Worm (Caenorhabditis elegans): ENCODE results near the gene gpch-1.

DNA sequence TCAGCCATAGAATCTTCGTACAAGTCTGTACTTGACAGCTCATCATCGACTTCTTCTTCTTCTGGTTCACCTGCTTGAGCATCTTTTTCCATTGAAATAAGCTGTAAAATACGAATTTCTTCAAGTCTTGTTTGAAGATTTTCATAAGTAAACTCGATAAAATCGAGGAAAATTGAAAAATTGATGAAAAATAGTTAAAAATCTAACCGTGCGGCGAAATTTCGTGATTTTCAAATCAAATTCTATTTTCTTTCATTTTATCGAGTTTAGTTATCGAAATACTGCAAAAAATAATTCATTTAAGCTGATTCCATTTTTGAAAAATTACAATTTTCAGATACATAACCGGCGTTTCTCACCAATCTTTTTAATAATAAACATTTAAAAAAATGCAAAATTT is 6.8 kb downstream of the gpch-1 start, which contains the start of gene R07E5.11:
- TF ChIP-seq sea-1 (GFP tag; conservative IDR thresholded peaks at IDR 0.05) (no peak), hmg-4 (GFP tag; optimal IDR thresholded peaks at IDR 0.05) (no peak), F13C5.2 (tag; optimal IDR thresholded peaks at IDR 0.05) (no peak)
